Worm (Caenorhabditis elegans): Measurements from ENCODE around the gene M02D8.5.

Gene M02D8.5

ce11 chrX:8761497-8761896, at the start of gene M02D8.5:
M02D8.5 (minus strand) TSS chrX:8761597.
- TF ChIP-seq unc-62 (GFP tag; optimal IDR thresholded peaks at IDR 0.05) = no peak

DNA sequence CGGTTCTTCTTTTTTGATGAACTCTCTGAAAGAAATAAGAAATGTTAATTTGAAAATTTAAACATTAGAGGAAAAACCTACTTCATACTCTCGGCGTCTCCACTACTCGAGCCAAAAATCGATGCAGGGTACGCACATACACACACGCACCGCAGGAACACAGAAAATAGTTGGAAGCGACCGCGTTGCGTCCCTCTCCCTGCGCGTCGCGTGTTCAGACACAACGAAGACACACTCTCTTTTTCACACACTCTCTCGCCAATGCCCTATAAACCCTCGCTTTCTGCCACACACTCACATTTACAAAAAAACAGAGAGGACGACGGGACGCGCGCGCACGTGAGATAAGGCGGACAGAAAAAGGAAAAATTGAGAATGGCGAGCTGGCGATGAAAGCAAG, 49.5 kb upstream of the M02D8.5 start, which contains the start of gene R04E5.9:
TSS of gene R04E5.9 (minus strand) at position 235 of the 400 bp plus-strand sequence.
- TF ChIP-seq unc-62 (GFP tag; optimal IDR thresholded peaks at IDR 0.05) = no peak

- no peak for TF ChIP-seq unc-62 (GFP tag; optimal IDR thresholded peaks at IDR 0.05)
Observed at ce11 chrX:8808740-8809139, 47.3 kb upstream of the M02D8.5 start.

- no peak for TF ChIP-seq unc-62 (GFP tag; optimal IDR thresholded peaks at IDR 0.05)
Observed at ce11 chrX:8806070-8806799, 44.8 kb upstream of the M02D8.5 start, which contains the start of gene R04E5.8. R04E5.8 (minus strand) TSS chrX:8806120.

ce11 chrX:8805475-8805874, 44.1 kb upstream of the M02D8.5 start:
- no peak for TF ChIP-seq unc-62 (GFP tag; optimal IDR thresholded peaks at IDR 0.05)

DNA sequence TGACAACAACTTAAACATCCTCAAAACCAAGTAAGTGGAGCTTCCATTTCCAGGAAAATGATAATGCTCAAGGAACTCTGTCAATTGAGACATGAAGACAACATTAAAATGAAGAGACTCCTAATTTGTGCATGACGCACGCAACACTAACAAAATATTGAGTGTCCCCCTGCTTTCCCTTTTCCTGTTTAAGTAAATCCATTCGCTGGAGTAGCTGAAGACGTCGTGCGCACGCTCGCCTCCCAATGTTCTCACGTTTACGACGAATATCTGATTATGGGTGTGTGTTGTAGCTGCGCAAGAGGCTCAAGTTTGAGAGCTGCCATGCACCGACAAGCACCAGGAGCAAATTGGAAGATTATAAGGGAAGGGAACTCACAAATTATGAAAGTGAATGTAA, 39.6 kb upstream of the M02D8.5 start:
- TF ChIP-seq unc-62 (GFP tag; optimal IDR thresholded peaks at IDR 0.05) = no peak

ce11 chrX:8800355-8800754, 39.0 kb upstream of the M02D8.5 start:
- TF ChIP-seq unc-62 (GFP tag; optimal IDR thresholded peaks at IDR 0.05) = no peak

- no peak for TF ChIP-seq unc-62 (GFP tag; optimal IDR thresholded peaks at IDR 0.05)
Observed at ce11 chrX:8799925-8800324, 38.5 kb upstream of the M02D8.5 start.

ce11 chrX:8797653-8798052, 36.3 kb upstream of the M02D8.5 start:
- TF ChIP-seq unc-62 (GFP tag; optimal IDR thresholded peaks at IDR 0.05) = no peak

DNA sequence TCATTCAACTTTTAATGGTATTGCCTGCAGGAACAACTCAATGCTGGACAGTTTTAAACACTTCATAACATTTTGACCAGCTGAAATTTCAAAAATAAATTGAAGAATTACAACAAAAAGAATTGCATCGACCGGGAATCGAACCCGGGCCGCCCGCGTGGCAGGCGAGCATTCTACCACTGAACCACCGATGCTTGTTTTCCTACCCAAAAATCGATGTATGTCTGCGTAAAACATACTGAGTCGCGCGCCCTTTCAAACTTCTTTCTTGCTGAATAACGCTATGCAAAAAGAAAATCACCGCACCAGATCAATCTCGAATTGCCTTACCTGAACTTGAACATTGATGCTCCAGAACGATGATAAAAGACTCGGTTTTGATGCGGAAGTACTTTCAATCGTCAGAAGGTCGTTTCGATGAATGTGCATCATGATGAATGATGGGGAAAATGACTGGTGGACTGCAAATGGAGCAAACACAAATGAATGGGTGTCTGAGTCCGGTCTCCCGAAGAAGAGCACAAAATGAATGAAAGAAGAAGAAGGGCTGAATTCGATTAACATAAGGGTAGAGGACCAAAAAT, 35.4 kb upstream of the M02D8.5 start, which contains the start of gene R04E5.7:
TSS of gene R04E5.7 (minus strand) at position 564 of the 584 bp plus-strand sequence.
- no peak for TF ChIP-seq unc-62 (GFP tag; optimal IDR thresholded peaks at IDR 0.05)

DNA sequence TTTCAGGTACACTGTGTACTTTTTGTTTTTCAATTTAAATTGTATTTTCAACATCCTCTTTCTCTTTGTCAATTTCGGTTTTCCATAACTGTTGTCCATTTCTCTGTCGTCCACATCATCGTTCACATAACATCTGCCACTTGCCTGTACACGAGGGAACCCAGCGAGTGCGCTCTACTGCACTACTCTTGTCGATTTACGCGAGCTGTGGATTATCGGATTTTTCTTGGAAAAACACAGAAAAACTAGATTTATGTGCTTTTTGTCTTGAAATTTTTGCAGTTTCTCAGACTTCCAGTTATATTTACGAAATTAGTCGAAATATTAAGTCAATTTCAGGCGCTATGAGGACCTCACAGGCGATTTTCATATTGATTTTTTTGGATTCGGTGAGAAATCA, 30.4 kb upstream of the M02D8.5 start, which contains the start of gene chup-1:
TSS of gene chup-1 (plus strand) at position 340 of the 400 bp plus-strand sequence.
- no peak for TF ChIP-seq unc-62 (GFP tag; optimal IDR thresholded peaks at IDR 0.05)

DNA sequence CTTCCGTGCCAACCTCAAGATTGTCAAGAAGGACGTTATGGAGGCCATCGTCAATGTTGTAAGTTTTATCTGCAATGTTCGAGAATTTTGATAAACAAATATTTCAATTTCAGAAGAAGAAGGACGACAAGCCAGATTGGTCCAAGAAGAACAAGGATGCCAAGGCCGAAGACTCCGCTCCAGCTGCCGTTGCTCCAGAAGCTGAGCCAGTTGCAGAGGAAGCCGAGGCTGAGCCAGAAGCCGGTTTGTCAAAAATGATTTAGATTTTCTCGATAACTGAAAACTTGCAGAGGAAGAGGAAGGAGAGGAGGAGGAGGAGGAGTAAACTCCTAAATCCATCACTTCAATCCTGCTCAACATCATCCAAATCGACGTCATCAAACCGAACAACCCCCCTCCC, 28.7 kb upstream of the M02D8.5 start:
- no peak for TF ChIP-seq unc-62 (GFP tag; optimal IDR thresholded peaks at IDR 0.05)

DNA sequence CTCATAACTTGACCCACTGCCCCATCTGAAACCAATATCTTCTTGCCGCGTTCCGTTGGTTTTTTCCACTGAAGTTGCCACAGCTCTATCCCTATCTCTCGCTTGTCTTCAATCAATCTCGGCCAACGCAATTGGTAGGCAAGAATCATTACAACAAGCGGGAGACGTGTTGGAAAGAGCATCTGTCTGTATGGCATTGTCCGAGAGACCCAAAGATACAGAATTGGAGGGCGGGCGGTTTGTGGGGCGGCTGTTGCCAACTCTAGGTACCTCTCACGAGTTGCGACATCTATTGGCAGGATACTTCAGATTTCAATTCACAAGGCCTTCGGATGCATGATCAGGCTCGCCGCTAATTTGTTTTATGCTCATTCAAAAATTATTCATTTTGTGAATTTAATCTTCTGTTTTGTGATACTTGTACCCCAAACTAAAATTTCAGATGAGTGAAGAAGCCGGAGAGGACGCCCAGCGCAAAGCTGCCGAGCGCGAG, 27.7 kb upstream of the M02D8.5 start, which contains the start of gene unc-27:
TSS of gene unc-27 (plus strand) at position 443 of the 493 bp plus-strand sequence.
- TF ChIP-seq unc-62 (GFP tag; optimal IDR thresholded peaks at IDR 0.05) = no peak

- TF ChIP-seq unc-62 (GFP tag; optimal IDR thresholded peaks at IDR 0.05) = no peak
Observed at ce11 chrX:8787689-8788222, 26.4 kb upstream of the M02D8.5 start.

- no peak for TF ChIP-seq unc-62 (GFP tag; optimal IDR thresholded peaks at IDR 0.05)
Observed at ce11 chrX:8786687-8787086, 25.3 kb upstream of the M02D8.5 start.

DNA sequence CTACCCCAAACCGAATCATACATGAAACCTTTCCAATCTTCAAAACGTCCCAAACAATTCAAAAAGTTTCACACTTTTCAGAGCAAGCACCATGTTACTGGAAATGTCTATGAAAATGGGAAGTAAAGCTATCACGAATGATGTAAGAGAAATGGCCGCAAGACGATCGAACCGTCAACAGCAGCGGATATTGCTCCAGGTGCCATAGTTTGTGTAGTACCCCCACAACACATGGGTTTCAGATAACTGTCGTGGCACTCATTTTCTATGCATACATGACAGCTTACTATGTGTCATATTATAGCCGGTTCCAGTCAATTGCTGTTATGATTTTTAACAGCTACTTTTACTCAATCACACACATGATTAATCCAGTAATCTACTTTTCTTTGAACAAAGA, 22.8 kb upstream of the M02D8.5 start, which contains the start of gene ZK721.3:
TSS of gene ZK721.3 (plus strand) at position 301 of the 400 bp plus-strand sequence.
- no peak for TF ChIP-seq unc-62 (GFP tag; optimal IDR thresholded peaks at IDR 0.05)
